Worm (Caenorhabditis elegans): Measurements from ENCODE around the gene gphr-2.

gphr-2 gene

DNA sequence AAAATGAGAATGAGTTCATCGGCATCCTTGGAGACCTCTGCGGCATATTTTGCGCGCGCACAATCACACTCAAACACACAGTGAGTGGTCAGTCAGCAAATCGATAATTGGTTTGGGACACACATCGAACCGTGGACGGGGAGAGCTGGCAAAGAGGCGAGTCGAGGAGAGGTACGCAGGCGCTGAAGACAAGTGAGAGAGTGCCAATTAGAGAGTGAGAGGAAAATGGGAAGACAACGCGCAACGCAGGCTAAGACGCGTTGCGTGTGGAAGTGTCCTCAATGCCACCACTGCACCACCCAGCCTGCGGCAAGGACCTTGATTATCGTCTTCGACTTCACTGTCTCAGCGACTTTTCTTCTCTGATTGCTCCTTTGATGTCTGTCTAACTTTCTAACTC lies 10.4 kb downstream of the gphr-2 start (continued):
- TF ChIP-seq ahr-1 (tag; optimal IDR thresholded peaks at IDR 0.05), result no peak
- TF ChIP-seq fkh-10 (GFP tag; optimal IDR thresholded peaks at IDR 0.05), result no peak
- TF ChIP-seq pros-1 (tag; optimal IDR thresholded peaks at IDR 0.05), result no peak
- TF ChIP-seq hlh-6 (tag; optimal IDR thresholded peaks at IDR 0.05), result no peak
- peak; percentile 91 for TF ChIP-seq ceh-48 (tag; optimal IDR thresholded peaks at IDR 0.05)
- TF ChIP-seq syd-9 (tag; optimal IDR thresholded peaks at IDR 0.05), result peak; percentile 57
- TF ChIP-seq unc-86 (tag; optimal IDR thresholded peaks at IDR 0.05), result no peak
- no peak for TF ChIP-seq Y22D7AL.16 (tag; optimal IDR thresholded peaks at IDR 0.05)
- peak; percentile 65 for TF ChIP-seq ceh-34 (tag; optimal IDR thresholded peaks at IDR 0.05)
- peak; percentile 84 for TF ChIP-seq unc-55 (GFP tag; optimal IDR thresholded peaks at IDR 0.05)
- no peak for TF ChIP-seq pag-3 (tag; optimal IDR thresholded peaks at IDR 0.05; ENCODE audit: borderline replicate concordance)
- TF ChIP-seq C38D4.7 (GFP tag; optimal IDR thresholded peaks at IDR 0.05), result no peak
- no peak for TF ChIP-seq odd-2 (tag; optimal IDR thresholded peaks at IDR 0.05)
- TF ChIP-seq ceh-14 (tag; optimal IDR thresholded peaks at IDR 0.05), result peak; percentile 8
- no peak for TF ChIP-seq npax-4 (tag; optimal IDR thresholded peaks at IDR 0.05)
- no peak for TF ChIP-seq madf-2 (tag; optimal IDR thresholded peaks at IDR 0.05)
- TF ChIP-seq lim-6 (tag; optimal IDR thresholded peaks at IDR 0.05), result no peak
- TF ChIP-seq hlh-8 (tag; optimal IDR thresholded peaks at IDR 0.05), result no peak
- TF ChIP-seq tbx-2 (tag; optimal IDR thresholded peaks at IDR 0.05), result peak; percentile 77
- TF ChIP-seq sox-4 (tag; optimal IDR thresholded peaks at IDR 0.05), result no peak
- TF ChIP-seq ceh-6 (GFP tag; optimal IDR thresholded peaks at IDR 0.05), result no peak
- no peak for TF ChIP-seq tbx-7 (tag; optimal IDR thresholded peaks at IDR 0.05)
- TF ChIP-seq ceh-30 (tag; optimal IDR thresholded peaks at IDR 0.05), result no peak
- TF ChIP-seq che-1 (tag; optimal IDR thresholded peaks at IDR 0.05), result no peak
- TF ChIP-seq C08G9.2 (tag; optimal IDR thresholded peaks at IDR 0.05), result peak; percentile 50
- peak; percentile 30 for TF ChIP-seq fkh-6 (tag; optimal IDR thresholded peaks at IDR 0.05)
- no peak for TF ChIP-seq elt-4 (tag; optimal IDR thresholded peaks at IDR 0.05)
- TF ChIP-seq rnt-1 (tag; optimal IDR thresholded peaks at IDR 0.05), result peak; percentile 62
- peak; percentile 60 for TF ChIP-seq ceh-2 (tag; optimal IDR thresholded peaks at IDR 0.05)
- no peak for TF ChIP-seq ceh-22 (tag; optimal IDR thresholded peaks at IDR 0.05)
- no peak for TF ChIP-seq nhr-11 (tag; optimal IDR thresholded peaks at IDR 0.05)
- no peak for TF ChIP-seq ceh-45 (GFP tag; IDR thresholded peaks at IDR 0.05)
- TF ChIP-seq gmeb-2 (tag; optimal IDR thresholded peaks at IDR 0.05), result no peak
- no peak for TF ChIP-seq zip-5 (tag; optimal IDR thresholded peaks at IDR 0.05)
- no peak for TF ChIP-seq pqm-1 (tag; optimal IDR thresholded peaks at IDR 0.05)
- TF ChIP-seq ref-2 (tag; optimal IDR thresholded peaks at IDR 0.05), result peak; percentile 73
- no peak for TF ChIP-seq ceh-24 (tag; optimal IDR thresholded peaks at IDR 0.05)
- no peak for TF ChIP-seq ttx-3 (tag; optimal IDR thresholded peaks at IDR 0.05)
- TF ChIP-seq hlh-15 (tag; optimal IDR thresholded peaks at IDR 0.05), result no peak
- no peak for TF ChIP-seq pat-9 (tag; optimal IDR thresholded peaks at IDR 0.05)
- no peak for TF ChIP-seq unc-3 (GFP tag; conservative IDR thresholded peaks at IDR 0.05)
- TF ChIP-seq unc-3 (tag; optimal IDR thresholded peaks at IDR 0.05), result no peak

DNA sequence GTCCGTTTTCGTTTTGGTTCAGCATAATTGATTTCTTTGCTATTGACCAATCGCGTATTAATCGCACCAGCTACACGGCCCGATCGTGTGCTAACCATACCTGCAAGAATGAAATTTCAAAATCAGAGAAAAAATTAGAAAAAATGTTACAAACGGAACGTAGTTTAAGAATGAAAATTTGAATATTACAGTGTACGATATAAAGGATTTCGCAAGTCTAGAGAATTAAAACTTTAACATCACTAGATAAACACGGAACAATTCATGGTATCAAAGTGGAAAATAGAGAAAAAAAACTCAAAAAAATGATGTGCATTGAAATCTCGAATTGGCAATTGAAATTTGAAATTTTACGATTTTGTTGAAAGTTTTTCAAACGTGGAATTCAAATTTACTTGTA lies 11.0 kb downstream of the gphr-2 start, which contains the start of gene madd-3:
Gene madd-3 (minus strand): TSS at position 101 of the 400 bp plus-strand sequence.
- TF ChIP-seq tbx-2 (tag; optimal IDR thresholded peaks at IDR 0.05) (no peak), ceh-22 (tag; optimal IDR thresholded peaks at IDR 0.05) (no peak), ceh-30 (tag; optimal IDR thresholded peaks at IDR 0.05) (no peak), eyg-1 (tag; optimal IDR thresholded peaks at IDR 0.05) (no peak), K02D7.2 (tag; optimal IDR thresholded peaks at IDR 0.05) (no peak), ztf-16 (tag; optimal IDR thresholded peaks at IDR 0.05) (no peak), elt-2 (tag; optimal IDR thresholded peaks at IDR 0.05) (no peak), lim-6 (tag; optimal IDR thresholded peaks at IDR 0.05) (no peak), zip-5 (tag; optimal IDR thresholded peaks at IDR 0.05) (no peak), pros-1 (tag; optimal IDR thresholded peaks at IDR 0.05) (no peak), K09A11.1 (tag; optimal IDR thresholded peaks at IDR 0.05; ENCODE audit: insufficient read depth) (no peak), unc-3 (GFP tag; conservative IDR thresholded peaks at IDR 0.05) (no peak), unc-3 (tag; optimal IDR thresholded peaks at IDR 0.05) (no peak)
